Fruit fly (Drosophila melanogaster): ENCODE results near the gene Jhbp5.

dm6 chr3R:16008300-16008699, 37.6 kb downstream of the Jhbp5 start:
- TF ChIP-seq CG16779 (tag; optimal IDR thresholded peaks at IDR 0.05), result no peak
- no peak for TF ChIP-seq Sox14 (GFP tag; optimal IDR thresholded peaks at IDR 0.05)
- no peak for TF ChIP-seq CG11762 (GFP tag; optimal IDR thresholded peaks at IDR 0.05; ENCODE audit: insufficient read depth)
- TF ChIP-seq Hr39 (GFP tag; optimal IDR thresholded peaks at IDR 0.05), result no peak
- TF ChIP-seq CG7368 (GFP tag; optimal IDR thresholded peaks at IDR 0.05), result no peak
- no peak for TF ChIP-seq vri (GFP tag; optimal IDR thresholded peaks at IDR 0.05)
- TF ChIP-seq Ets21C (GFP tag; optimal IDR thresholded peaks at IDR 0.05), result no peak
- TF ChIP-seq topi (GFP tag; optimal IDR thresholded peaks at IDR 0.05), result no peak

Measured in whole organism, prepupa.